Worm (Caenorhabditis elegans): ENCODE data around the gene Y41D4B.6.

DNA sequence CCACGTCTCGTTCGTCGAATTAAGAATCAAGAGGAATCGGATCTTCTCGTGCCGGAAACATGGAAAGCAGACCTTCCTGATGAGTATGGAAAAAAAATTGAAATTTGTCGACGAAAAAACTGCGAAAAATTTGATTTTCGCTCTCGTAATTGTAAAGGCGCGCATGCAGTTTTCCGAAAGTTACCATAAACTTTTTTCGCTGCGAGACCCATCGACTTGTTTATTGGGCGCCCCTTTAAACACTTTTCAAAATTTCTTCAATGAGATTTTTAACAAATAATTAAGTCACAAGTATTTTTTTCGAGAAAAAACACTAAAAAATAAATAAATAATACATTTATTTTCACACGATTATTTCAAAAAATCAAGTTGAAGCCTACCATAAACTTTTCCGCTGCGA lies 27.2 kb downstream of the Y41D4B.6 start:
- TF ChIP-seq ama-1 (optimal IDR thresholded peaks at IDR 0.05) (no peak), F13C5.2 (tag; optimal IDR thresholded peaks at IDR 0.05) (no peak), flt-1 (GFP tag; IDR thresholded peaks at IDR 0.05) (no peak), hnd-1 (tag; optimal IDR thresholded peaks at IDR 0.05) (no peak), scrt-1 (GFP tag; IDR thresholded peaks at IDR 0.05) (no peak), aly-1 (tag; optimal IDR thresholded peaks at IDR 0.05) (no peak), tbx-11 (GFP tag; IDR thresholded peaks at IDR 0.05) (no peak), pes-1 (GFP tag; IDR thresholded peaks at IDR 0.05) (no peak), ceh-13 (GFP tag; optimal IDR thresholded peaks at IDR 0.05) (no peak), ets-7 (tag; optimal IDR thresholded peaks at IDR 0.05) (no peak), tbx-37 (GFP tag; conservative IDR thresholded peaks at IDR 0.05) (no peak), ceh-36 (tag; optimal IDR thresholded peaks at IDR 0.05) (no peak), B0310.2 (tag; optimal IDR thresholded peaks at IDR 0.05) (no peak)

All from whole organism, early embryonic.